Fruit fly (Drosophila melanogaster) whole organism, wandering third instar larva: ENCODE data around the gene Srlp.

ENCODE experiments used
- CrebA ChIP-seq: fragments of 200-800 bp; sonication (Bioruptor generic); optimal IDR thresholded peaks from 2 replicates; lab custom pipeline; 2016; ENCODE audit warnings: missing biosample characterization, mild to moderate bottlenecking, missing genetic modification characterization, borderline replicate concordance
- GATAd ChIP-seq: sonication (Bioruptor generic); optimal IDR thresholded peaks from 2 replicates; lab custom pipeline; 2016; ENCODE audit warnings: missing biosample characterization, missing genetic modification characterization
- Hr78 ChIP-seq: fragments of >200 bp; optimal IDR thresholded peaks from 2 replicates; lab custom pipeline; 2017; ENCODE audit warnings: missing biosample characterization, missing genetic modification characterization
- Mio ChIP-seq: sonication (Bioruptor generic); optimal IDR thresholded peaks from 2 replicates; lab custom pipeline; 2016; ENCODE audit warnings: missing biosample characterization, missing genetic modification characterization
- Rel ChIP-seq, 2 experiments: fragments of 200-800 bp; sonication (Bioruptor generic) in 1 of 2; optimal IDR thresholded peaks; 2 replicates in 1 of 2; 3 replicates in 1 of 2; lab custom pipeline; 2016 to 2019; ENCODE audit warnings: mild to moderate bottlenecking in 2 of 2, missing biosample characterization in 2 of 2, missing genetic modification characterization in 2 of 2, moderate library complexity in 1 of 2
- br ChIP-seq: fragments of 200-800 bp; sonication (Bioruptor generic); optimal IDR thresholded peaks from 2 replicates; lab custom pipeline; 2016; ENCODE audit warnings: missing biosample characterization, missing genetic modification characterization
- fru ChIP-seq: fragments of 200-800 bp; sonication (Bioruptor generic); optimal IDR thresholded peaks from 3 replicates; lab custom pipeline; 2016; ENCODE audit warnings: missing biosample characterization, mild to moderate bottlenecking, missing genetic modification characterization

DNA sequence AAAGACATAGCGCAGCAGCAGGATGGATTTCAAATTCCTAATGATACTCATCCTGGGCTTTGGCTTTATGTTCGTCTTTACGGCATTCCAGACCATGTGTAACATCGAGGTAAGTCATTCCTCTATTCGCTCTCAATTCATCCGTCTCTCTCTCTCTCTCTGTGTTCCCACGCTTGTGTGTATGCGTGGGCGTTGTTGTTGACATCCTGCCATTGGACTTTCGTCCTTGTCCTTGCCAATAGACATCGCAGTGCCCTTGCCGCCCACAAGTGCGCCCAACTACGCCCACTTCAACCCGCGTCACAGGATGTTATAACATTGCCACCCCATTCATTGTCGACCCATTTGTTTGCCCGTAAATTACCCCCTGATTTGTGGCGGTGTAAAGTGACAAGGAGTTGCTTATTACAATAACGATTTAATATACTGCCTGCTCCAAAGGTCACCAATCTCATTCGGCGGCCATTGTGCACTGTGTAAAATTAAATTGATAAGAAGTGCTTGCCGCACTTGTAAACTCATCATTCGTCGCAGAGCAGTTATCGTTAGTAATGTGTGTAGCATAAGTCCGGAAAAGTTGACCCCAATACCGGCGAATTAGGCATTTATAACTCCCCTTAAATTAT, 15.8 kb downstream of the Srlp start:
- TF ChIP-seq GATAd (GFP tag; lab: Kevin White, UChicago), result no peak
- no peak for TF ChIP-seq Hr78 (GFP tag; lab: Kevin White, UChicago)
- no peak for TF ChIP-seq fru
- no peak for TF ChIP-seq CrebA
- no peak for TF ChIP-seq Rel (GFP tag; optimal IDR thresholded peaks at IDR 0.05; lab: Kevin White, UChicago)
- TF ChIP-seq Rel (tag; optimal IDR thresholded peaks at IDR 0.05; lab: Kevin White, UChicago), result no peak
- no peak for TF ChIP-seq Mio (GFP tag; lab: Kevin White, UChicago)
- no peak for TF ChIP-seq br (GFP tag; lab: Kevin White, UChicago)
